Fruit fly (Drosophila melanogaster): Measurements from ENCODE around the gene Lsp1gamma.

Gene Lsp1gamma

DNA sequence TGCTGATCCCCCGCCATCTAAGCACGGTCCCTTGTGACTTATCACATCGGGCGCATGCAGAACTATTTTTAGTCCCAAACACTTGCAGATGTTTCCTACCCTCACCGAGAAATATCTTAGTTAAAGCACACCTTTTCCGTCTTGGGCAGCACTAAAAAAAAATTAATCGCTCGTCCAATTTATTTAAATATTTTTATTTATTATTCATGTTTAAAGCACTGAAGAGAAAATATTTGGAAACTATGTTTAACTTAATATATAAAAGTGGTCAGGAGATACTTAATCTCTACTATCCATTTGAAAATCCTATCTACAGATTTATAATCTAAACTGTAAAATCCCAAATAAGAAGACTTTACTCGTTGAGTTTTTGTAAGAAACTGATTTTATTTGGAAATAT lies 43.7 kb downstream of the Lsp1gamma start (continued):
- TF ChIP-seq Dll (GFP tag; IDR thresholded peaks at IDR 0.05; ENCODE audit: partially characterized antibody), result no peak
- TF ChIP-seq CG8924 (tag; optimal IDR thresholded peaks at IDR 0.05), result peak; percentile 49
- TF ChIP-seq Scr (GFP tag; IDR thresholded peaks at IDR 0.05; ENCODE audit: partially characterized antibody), result no peak
- TF ChIP-seq MTF-1 (GFP tag; optimal IDR thresholded peaks at IDR 0.05; ENCODE audit: borderline replicate concordance), result no peak
- TF ChIP-seq Nf-YC (tag; optimal IDR thresholded peaks at IDR 0.05), result no peak
- no peak for TF ChIP-seq CG5180 (GFP tag; optimal IDR thresholded peaks at IDR 0.05)
- no peak for TF ChIP-seq CG4282 (GFP tag; optimal IDR thresholded peaks at IDR 0.05)
- TF ChIP-seq dan (GFP tag; IDR thresholded peaks at IDR 0.05), result no peak
- no peak for TF ChIP-seq usp (GFP tag; optimal IDR thresholded peaks at IDR 0.05)
- no peak for TF ChIP-seq Usf (GFP tag; optimal IDR thresholded peaks at IDR 0.05)
- TF ChIP-seq tin (GFP tag; optimal IDR thresholded peaks at IDR 0.05), result no peak
- no peak for TF ChIP-seq CG8765 (GFP tag; IDR thresholded peaks at IDR 0.05)
- TF ChIP-seq CG2129 (GFP tag; IDR thresholded peaks at IDR 0.05; ENCODE audit: partially characterized antibody), result no peak
- no peak for TF ChIP-seq corto (GFP tag; optimal IDR thresholded peaks at IDR 0.05)
- peak; percentile 66 for TF ChIP-seq CG7839 (tag; optimal IDR thresholded peaks at IDR 0.05)
- no peak for TF ChIP-seq CG17359 (tag; optimal IDR thresholded peaks at IDR 0.05)
- TF ChIP-seq yki (optimal IDR thresholded peaks at IDR 0.05), result no peak
- TF ChIP-seq mld (GFP tag; IDR thresholded peaks at IDR 0.05; ENCODE audit: partially characterized antibody), result no peak
- no peak for TF ChIP-seq Dip3 (GFP tag; optimal IDR thresholded peaks at IDR 0.05)
- no peak for TF ChIP-seq Gsc (GFP tag; IDR thresholded peaks at IDR 0.05)
- no peak for TF ChIP-seq shn (GFP tag; optimal IDR thresholded peaks at IDR 0.05)
- TF ChIP-seq Hey (tag; optimal IDR thresholded peaks at IDR 0.05), result no peak
- no peak for TF ChIP-seq CG6791 (GFP tag; IDR thresholded peaks at IDR 0.05; ENCODE audit: partially characterized antibody)
- no peak for TF ChIP-seq CG6254 (GFP tag; optimal IDR thresholded peaks at IDR 0.05)
- TF ChIP-seq stwl (tag; optimal IDR thresholded peaks at IDR 0.05), result no peak
- TF ChIP-seq Spps (tag; optimal IDR thresholded peaks at IDR 0.05), result no peak
- TF ChIP-seq chm (GFP tag; IDR thresholded peaks at IDR 0.05), result no peak
- no peak for TF ChIP-seq dm (GFP tag; optimal IDR thresholded peaks at IDR 0.05)
- no peak for TF ChIP-seq CG6813 (GFP tag; optimal IDR thresholded peaks at IDR 0.05)
- no peak for TF ChIP-seq CG8478 (optimal IDR thresholded peaks at IDR 0.05)
- peak; percentile 46 for TF ChIP-seq CG32532 (GFP tag; IDR thresholded peaks at IDR 0.05)
- no peak for TF ChIP-seq Sox100B (GFP tag; optimal IDR thresholded peaks at IDR 0.05)
- TF ChIP-seq HmgZ (tag; optimal IDR thresholded peaks at IDR 0.05), result no peak
- no peak for TF ChIP-seq CG43689 (GFP tag; IDR thresholded peaks at IDR 0.05)
- TF ChIP-seq Hsf (GFP tag; optimal IDR thresholded peaks at IDR 0.05), result no peak
- no peak for TF ChIP-seq CG1792 (GFP tag; optimal IDR thresholded peaks at IDR 0.05)
- TF ChIP-seq vfl (GFP tag; optimal IDR thresholded peaks at IDR 0.05), result no peak
- TF ChIP-seq hb (GFP tag; IDR thresholded peaks at IDR 0.05; ENCODE audit: partially characterized antibody), result no peak
- no peak for TF ChIP-seq CG15073 (GFP tag; optimal IDR thresholded peaks at IDR 0.05)
- no peak for TF ChIP-seq CG13894 (tag; optimal IDR thresholded peaks at IDR 0.05)
- no peak for TF ChIP-seq CG4854 (GFP tag; optimal IDR thresholded peaks at IDR 0.05)
- TF ChIP-seq CG14667 (GFP tag; IDR thresholded peaks at IDR 0.05), result no peak
- TF ChIP-seq CG2120 (GFP tag; optimal IDR thresholded peaks at IDR 0.05), result no peak
- TF ChIP-seq CG2712 (tag; optimal IDR thresholded peaks at IDR 0.05), result peak; percentile 75
- TF ChIP-seq CG14860 (GFP tag; IDR thresholded peaks at IDR 0.05; ENCODE audit: partially characterized antibody), result no peak
- no peak for TF ChIP-seq br (optimal IDR thresholded peaks at IDR 0.05)
- TF ChIP-seq mam (GFP tag; optimal IDR thresholded peaks at IDR 0.05), result no peak
- TF ChIP-seq z (GFP tag; IDR thresholded peaks at IDR 0.05), result no peak
- no peak for TF ChIP-seq Asciz (GFP tag; optimal IDR thresholded peaks at IDR 0.05)
- TF ChIP-seq tup (GFP tag; optimal IDR thresholded peaks at IDR 0.05), result no peak
- TF ChIP-seq CG7271 (tag; optimal IDR thresholded peaks at IDR 0.05), result no peak
- no peak for TF ChIP-seq Hr78 (GFP tag; optimal IDR thresholded peaks at IDR 0.05)

All from whole organism, embryonic.